Fruit fly (Drosophila melanogaster): Measurements from ENCODE around the gene CG15160.

- TF ChIP-seq CG17806 (tag; optimal IDR thresholded peaks at IDR 0.05) (no peak), CG8301 (tag; optimal IDR thresholded peaks at IDR 0.05) (no peak)
These were observed 40.0 kb downstream of the CG15160 start for dm6 chr2L:18630611-18631221.

Measured in whole organism, pupa.